Fruit fly (Drosophila melanogaster) whole organism, embryonic: ENCODE measurements around the gene Ctl1.

Experiments used
- CG11695 ChIP-seq: fragments of 200-800 bp; sonication (Bioruptor generic); IDR thresholded peaks from 3 replicates; pipeline ENCODE4 v1.3.6; 2022; ENCODE audit warnings: missing biosample characterization, missing genetic modification characterization
- CG14050 ChIP-seq: fragments of 200-800 bp; sonication (Bioruptor generic); IDR thresholded peaks from 3 replicates; pipeline ENCODE4 v1.3.6; 2022; ENCODE audit warnings: missing biosample characterization, missing genetic modification characterization
- CG14860 ChIP-seq: fragments of 200-800 bp; sonication (Bioruptor generic); IDR thresholded peaks from 3 replicates; pipeline ENCODE4 v1.3.6; 2022; ENCODE audit warnings: missing biosample characterization, missing genetic modification characterization; ENCODE audit not compliant: partially characterized antibody
- CG1529 ChIP-seq: fragments of 200-800 bp; sonication (Bioruptor generic); optimal IDR thresholded peaks from 3 replicates; lab custom pipeline; 2018; ENCODE audit warnings: missing biosample characterization, missing genetic modification characterization
- CG1647 ChIP-seq: fragments of 200-800 bp; sonication (Bioruptor generic); optimal IDR thresholded peaks from 3 replicates; lab custom pipeline; 2016; ENCODE audit warnings: missing biosample characterization, missing genetic modification characterization
- CG16813 ChIP-seq: fragments of 200-800 bp; sonication (Bioruptor generic); IDR thresholded peaks from 3 replicates; pipeline ENCODE4 v1.3.6; 2022; ENCODE audit warnings: missing biosample characterization, missing genetic modification characterization; ENCODE audit not compliant: partially characterized antibody
- CG16815 ChIP-seq: fragments of 200-800 bp; sonication (Bioruptor generic); optimal IDR thresholded peaks from 3 replicates; lab custom pipeline; 2017; ENCODE audit warnings: missing biosample characterization, mild to moderate bottlenecking, missing genetic modification characterization
- CG17359 ChIP-seq: fragments of 200-800 bp; sonication (Bioruptor generic); optimal IDR thresholded peaks from 3 replicates; lab custom pipeline; 2018; ENCODE audit warnings: missing biosample characterization, mild to moderate bottlenecking, missing genetic modification characterization, moderate library complexity
- CG17361 ChIP-seq: fragments of 200-800 bp; sonication (Bioruptor generic); IDR thresholded peaks from 3 replicates; pipeline ENCODE4 v1.3.6; 2022; ENCODE audit warnings: missing biosample characterization, missing genetic modification characterization
- CG17612 ChIP-seq: fragments of 200-800 bp; sonication (Bioruptor generic); IDR thresholded peaks from 2 replicates; pipeline ENCODE4 v1.3.6; 2022; ENCODE audit warnings: missing biosample characterization, missing genetic modification characterization
- CG1792 ChIP-seq: fragments of 200-800 bp; sonication (Bioruptor generic); optimal IDR thresholded peaks from 2 replicates; lab custom pipeline; 2016; ENCODE audit warnings: missing biosample characterization, missing genetic modification characterization
- CG3407 ChIP-seq: fragments of 200-800 bp; sonication (Bioruptor generic); optimal IDR thresholded peaks from 2 replicates; lab custom pipeline; 2018; ENCODE audit warnings: missing biosample characterization, mild to moderate bottlenecking, missing genetic modification characterization
- CG4820 ChIP-seq: fragments of 200-800 bp; sonication (Bioruptor generic); optimal IDR thresholded peaks from 3 replicates; lab custom pipeline; 2016; ENCODE audit warnings: missing biosample characterization, missing genetic modification characterization
- CG6654 ChIP-seq: fragments of 200-800 bp; sonication (Bioruptor generic); optimal IDR thresholded peaks from 2 replicates; lab custom pipeline; 2017; ENCODE audit warnings: missing biosample characterization, mild to moderate bottlenecking, missing genetic modification characterization
- CG7928 ChIP-seq: fragments of 200-800 bp; sonication (Bioruptor generic); optimal IDR thresholded peaks from 2 replicates; lab custom pipeline; 2017; ENCODE audit warnings: missing biosample characterization, mild to moderate bottlenecking, missing genetic modification characterization
- CG8290 ChIP-seq, 3 experiments: fragments of 200-800 bp; sonication (Bioruptor generic); optimal IDR thresholded peaks; 2 replicates each; lab custom pipeline; 2016 to 2019; ENCODE audit warnings: missing biosample characterization in 3 of 3, missing genetic modification characterization in 3 of 3, mild to moderate bottlenecking in 2 of 3, moderate library complexity in 1 of 3
- Camta ChIP-seq: fragments of 200-800 bp; sonication (Bioruptor generic); optimal IDR thresholded peaks from 2 replicates; lab custom pipeline; 2016; ENCODE audit warnings: missing biosample characterization, missing genetic modification characterization
- D19B ChIP-seq: fragments of 200-800 bp; sonication (Bioruptor generic); optimal IDR thresholded peaks from 2 replicates; lab custom pipeline; 2017; ENCODE audit warnings: missing biosample characterization, mild to moderate bottlenecking, missing genetic modification characterization
- E2f2 ChIP-seq: fragments of 200-800 bp; sonication (Bioruptor generic); IDR thresholded peaks from 2 replicates; pipeline ENCODE4 v1.3.6; 2022; ENCODE audit warnings: missing biosample characterization, missing genetic modification characterization
- Gug ChIP-seq: fragments of 200-800 bp; sonication (Bioruptor generic); IDR thresholded peaks from 4 replicates; pipeline ENCODE4 v1.3.6; 2022; ENCODE audit warnings: missing biosample characterization, missing genetic modification characterization
- Hey ChIP-seq: fragments of 200-800 bp; sonication (Bioruptor generic); optimal IDR thresholded peaks from 3 replicates; lab custom pipeline; 2018; ENCODE audit warnings: missing biosample characterization, mild to moderate bottlenecking, missing genetic modification characterization
- Lpt ChIP-seq: fragments of >200 bp; optimal IDR thresholded peaks from 2 replicates; lab custom pipeline; 2018; ENCODE audit warnings: missing biosample characterization, missing genetic modification characterization
- Mrtf ChIP-seq: fragments of 200-800 bp; sonication (Bioruptor generic); IDR thresholded peaks from 3 replicates; pipeline ENCODE4 v1.3.6; 2022; ENCODE audit warnings: missing biosample characterization, missing genetic modification characterization
- NC2α ChIP-seq: fragments of 200-800 bp; sonication (Bioruptor generic); optimal IDR thresholded peaks from 2 replicates; lab custom pipeline; 2016; ENCODE audit warnings: missing biosample characterization, missing genetic modification characterization
- NC2β ChIP-seq: fragments of 200-800 bp; sonication (Bioruptor generic); optimal IDR thresholded peaks from 2 replicates; lab custom pipeline; 2016; ENCODE audit warnings: missing biosample characterization, missing genetic modification characterization
- Nf-YC ChIP-seq: fragments of 200-800 bp; optimal IDR thresholded peaks from 3 replicates; lab custom pipeline; 2019; ENCODE audit warnings: missing biosample characterization, mild to moderate bottlenecking, missing genetic modification characterization, moderate library complexity
- Rx ChIP-seq: fragments of 200-800 bp; sonication (Bioruptor generic); IDR thresholded peaks from 2 replicates; pipeline ENCODE4 v1.3.6; 2022; ENCODE audit warnings: missing biosample characterization, missing genetic modification characterization
- ac ChIP-seq: fragments of 200-800 bp; sonication (Bioruptor generic); optimal IDR thresholded peaks from 3 replicates; lab custom pipeline; 2017; ENCODE audit warnings: missing biosample characterization, mild to moderate bottlenecking, missing genetic modification characterization
- al ChIP-seq: fragments of 200-800 bp; sonication (Bioruptor generic); IDR thresholded peaks from 2 replicates; pipeline ENCODE4 v1.3.6; 2022; ENCODE audit warnings: missing biosample characterization, missing genetic modification characterization
- cato ChIP-seq: fragments of 200-800 bp; sonication (Bioruptor generic); optimal IDR thresholded peaks from 2 replicates; lab custom pipeline; 2016; ENCODE audit warnings: missing biosample characterization, missing genetic modification characterization, borderline replicate concordance
- da ChIP-seq: fragments of 200-800 bp; sonication (Bioruptor generic); optimal IDR thresholded peaks from 2 replicates; lab custom pipeline; 2016; ENCODE audit warnings: missing biosample characterization, missing genetic modification characterization
- fd3F ChIP-seq: fragments of 200-800 bp; sonication (Bioruptor generic); optimal IDR thresholded peaks from 2 replicates; lab custom pipeline; 2018; ENCODE audit warnings: missing biosample characterization, mild to moderate bottlenecking, missing genetic modification characterization, moderate library complexity
- klu ChIP-seq: fragments of 200-800 bp; sonication (Bioruptor generic); IDR thresholded peaks from 2 replicates; pipeline ENCODE4 v1.3.6; 2022; ENCODE audit warnings: missing biosample characterization, missing genetic modification characterization
- lov ChIP-seq, 2 experiments: fragments of 200-800 bp in 1 of 2; fragments of >200 bp in 1 of 2; sonication (Bioruptor generic) in 1 of 2; IDR thresholded peaks in 1 of 2; optimal IDR thresholded peaks in 1 of 2; 2 replicates in 1 of 2; 3 replicates in 1 of 2; pipeline versions ENCODE4 v1.3.6 to Lab custom; 2017 to 2022; ENCODE audit warnings: missing biosample characterization in 1 of 2, missing genetic modification characterization in 1 of 2
- mld ChIP-seq: fragments of 200-800 bp; sonication (Bioruptor generic); IDR thresholded peaks from 3 replicates; pipeline ENCODE4 v1.3.6; 2022; ENCODE audit warnings: missing biosample characterization, missing genetic modification characterization; ENCODE audit not compliant: partially characterized antibody
- prd ChIP-seq, 3 experiments: fragments of >200 bp in 2 of 3; fragments of 200-800 bp in 1 of 3; sonication (Bioruptor generic) in 1 of 3; optimal IDR thresholded peaks in 2 of 3; IDR thresholded peaks in 1 of 3; 2 replicates in 2 of 3; 3 replicates in 1 of 3; pipeline versions ENCODE4 v1.3.6 to Lab custom; 2017 to 2022; ENCODE audit warnings: missing biosample characterization in 1 of 3, missing genetic modification characterization in 1 of 3
- psq ChIP-seq: fragments of 200-800 bp; sonication (Bioruptor generic); optimal IDR thresholded peaks from 2 replicates; lab custom pipeline; 2017; ENCODE audit warnings: missing biosample characterization, missing genetic modification characterization
- repo ChIP-seq: fragments of 200-800 bp; sonication (Bioruptor generic); optimal IDR thresholded peaks from 2 replicates; lab custom pipeline; 2016; ENCODE audit warnings: missing biosample characterization, missing genetic modification characterization
- rib ChIP-seq: fragments of 200-800 bp; sonication (Bioruptor generic); IDR thresholded peaks from 2 replicates; pipeline ENCODE4 v1.3.6; 2022; ENCODE audit warnings: missing biosample characterization, missing genetic modification characterization
- scrt ChIP-seq: fragments of 200-800 bp; sonication (Bioruptor generic); optimal IDR thresholded peaks from 2 replicates; lab custom pipeline; 2018; ENCODE audit warnings: missing biosample characterization, mild to moderate bottlenecking, missing genetic modification characterization, moderate library complexity
- seq ChIP-seq: fragments of 200-800 bp; sonication (Bioruptor generic); IDR thresholded peaks from 2 replicates; pipeline ENCODE4 v1.3.6; 2022; ENCODE audit warnings: missing biosample characterization, missing genetic modification characterization
- sima ChIP-seq: fragments of 200-800 bp; sonication (Bioruptor generic); optimal IDR thresholded peaks from 2 replicates; lab custom pipeline; 2016; ENCODE audit warnings: missing biosample characterization, missing genetic modification characterization
- sr ChIP-seq: fragments of 200-800 bp; sonication (Bioruptor generic); IDR thresholded peaks from 3 replicates; pipeline ENCODE4 v1.3.6; 2022; ENCODE audit warnings: missing biosample characterization, missing genetic modification characterization
- sug ChIP-seq: fragments of 200-800 bp; optimal IDR thresholded peaks from 2 replicates; lab custom pipeline; 2019; ENCODE audit warnings: missing biosample characterization, mild to moderate bottlenecking, missing genetic modification characterization, moderate library complexity
- toy ChIP-seq: fragments of 200-800 bp; sonication (Bioruptor generic); IDR thresholded peaks from 2 replicates; pipeline ENCODE4 v1.3.6; 2022; ENCODE audit warnings: missing biosample characterization, missing genetic modification characterization
- zen ChIP-seq: fragments of 200-800 bp; sonication (Bioruptor generic); optimal IDR thresholded peaks from 3 replicates; lab custom pipeline; 2018; ENCODE audit warnings: missing biosample characterization, mild to moderate bottlenecking, missing genetic modification characterization, moderate library complexity
- zfh2 ChIP-seq: fragments of 200-800 bp; sonication (Bioruptor generic); optimal IDR thresholded peaks from 2 replicates; lab custom pipeline; 2016; ENCODE audit warnings: missing biosample characterization, missing genetic modification characterization

Gene Ctl1

dm6 chr3L:4239442-4240322, 38.1 kb upstream of the Ctl1 start, which contains the start of gene Sqor (continued):
- peak; percentile 48 for TF ChIP-seq CG4820 (GFP tag; lab: Kevin White, UChicago)
- TF ChIP-seq cato (GFP tag; lab: Kevin White, UChicago): peak; percentile 75
- TF ChIP-seq Camta (GFP tag; lab: Kevin White, UChicago): peak; percentile 73
- no peak for TF ChIP-seq ac
- TF ChIP-seq seq (GFP tag; lab: Robert Waterston, UW): peak; percentile 85
- TF ChIP-seq sima: peak; percentile 53
- no peak for TF ChIP-seq mld
- peak; percentile 61; the same call in 2 of the 3 replicates for TF ChIP-seq sr (GFP tag; lab: Robert Waterston, UW)
- peak; percentile 60; the same call in 1 of the 2 replicates for TF ChIP-seq toy (GFP tag; lab: Robert Waterston, UW)
- TF ChIP-seq Hey (tag; lab: Kevin White, UChicago): peak; percentile 77
- TF ChIP-seq CG7928 (GFP tag; lab: Kevin White, UChicago): peak; percentile 71
- TF ChIP-seq Nf-YC: peak; percentile 75
- peak; percentile 71 for TF ChIP-seq CG1647 (GFP tag; lab: Kevin White, UChicago)
- peak; percentile 66 for TF ChIP-seq da (GFP tag; lab: Kevin White, UChicago)
- TF ChIP-seq CG16815 (GFP tag; lab: Kevin White, UChicago): peak; percentile 77
- TF ChIP-seq CG1792: peak; percentile 85
- peak; percentile 68 for TF ChIP-seq Rx (GFP tag; lab: Robert Waterston, UW)
- TF ChIP-seq Lpt: no peak
- TF ChIP-seq fd3F (GFP tag; lab: Kevin White, UChicago): peak; percentile 86
- TF ChIP-seq psq (GFP tag; lab: Kevin White, UChicago): peak; percentile 38
- peak; percentile 52 for TF ChIP-seq NC2α (GFP tag; lab: Kevin White, UChicago)
- peak; percentile 95 for TF ChIP-seq CG17361
- TF ChIP-seq CG3407 (GFP tag; lab: Kevin White, UChicago): peak; percentile 53
- TF ChIP-seq prd (optimal IDR thresholded peaks at IDR 0.05; lab: Kevin White, UChicago): no peak
- peak; percentile 73 for TF ChIP-seq prd (GFP tag; IDR thresholded peaks at IDR 0.05; lab: Robert Waterston, UW)
- TF ChIP-seq repo (GFP tag; lab: Kevin White, UChicago): peak; percentile 60
- TF ChIP-seq zfh2 (GFP tag; lab: Kevin White, UChicago): peak; percentile 93
- TF ChIP-seq D19B (GFP tag; lab: Kevin White, UChicago): peak; percentile 82
- peak; percentile 58 for TF ChIP-seq CG6654
- TF ChIP-seq E2f2 (GFP tag; lab: Robert Waterston, UW): peak; percentile 59
- peak; percentile 86 for TF ChIP-seq CG17359 (tag; lab: Kevin White, UChicago)
- TF ChIP-seq zen (tag; lab: Kevin White, UChicago): no peak
- TF ChIP-seq Gug (GFP tag; lab: Robert Waterston, UW): peak; percentile 73; the same call in 3 of the 4 replicates
- TF ChIP-seq scrt: peak; percentile 91
- peak; percentile 24; the same call in 1 of the 2 replicates for TF ChIP-seq CG17612 (GFP tag; lab: Robert Waterston, UW)
- TF ChIP-seq lov (optimal IDR thresholded peaks at IDR 0.05; lab: Kevin White, UChicago): no peak
- TF ChIP-seq lov (GFP tag; IDR thresholded peaks at IDR 0.05; lab: Robert Waterston, UW): peak; percentile 59; the same call in 1 of the 3 replicates
- TF ChIP-seq CG1529 (GFP tag; lab: Kevin White, UChicago): peak; percentile 69
- TF ChIP-seq klu: peak; percentile 51
- peak; percentile 88 for TF ChIP-seq sug (tag; lab: Kevin White, UChicago)
- TF ChIP-seq CG11695: peak; percentile 85
- peak; percentile 84 for TF ChIP-seq rib
- peak; percentile 64 for TF ChIP-seq NC2β (GFP tag; lab: Kevin White, UChicago)
- peak; percentile 74 for TF ChIP-seq Mrtf (GFP tag; lab: Robert Waterston, UW)
- no peak for TF ChIP-seq CG14860 (GFP tag; lab: Robert Waterston, UW)
- TF ChIP-seq CG8290 (GFP tag; optimal IDR thresholded peaks at IDR 0.05; lab: Kevin White, UChicago): peak; percentile 59
- TF ChIP-seq CG8290 (tag; optimal IDR thresholded peaks at IDR 0.05; lab: Kevin White, UChicago): peak; percentile 34 to 97
- peak; percentile 80 for TF ChIP-seq CG14050 (GFP tag; lab: Robert Waterston, UW)
- TF ChIP-seq CG16813 (GFP tag; lab: Robert Waterston, UW): no peak
- TF ChIP-seq al (GFP tag; lab: Robert Waterston, UW): peak; percentile 83
